Fruit fly (Drosophila melanogaster) whole organism, embryonic: ENCODE results near the gene Csas.

ENCODE experiments used
- CG10321 ChIP-seq: fragments of 200-800 bp; sonication (Bioruptor generic); IDR thresholded peaks from 2 replicates; pipeline ENCODE4 v1.3.6; 2022; ENCODE audit warnings: missing biosample characterization, missing genetic modification characterization
- CG10366 ChIP-seq: fragments of 200-800 bp; sonication (Bioruptor generic); IDR thresholded peaks from 2 replicates; pipeline ENCODE4 v1.3.6; 2022; ENCODE audit warnings: missing biosample characterization, missing genetic modification characterization
- CG12104 ChIP-seq: fragments of 200-800 bp; sonication (Bioruptor generic); optimal IDR thresholded peaks from 3 replicates; lab custom pipeline; 2016; ENCODE audit warnings: missing biosample characterization, missing genetic modification characterization
- CG1647 ChIP-seq: fragments of 200-800 bp; sonication (Bioruptor generic); optimal IDR thresholded peaks from 3 replicates; lab custom pipeline; 2016; ENCODE audit warnings: missing biosample characterization, missing genetic modification characterization
- CG17829 ChIP-seq: fragments of 200-800 bp; optimal IDR thresholded peaks from 2 replicates; lab custom pipeline; 2019; ENCODE audit warnings: missing biosample characterization, mild to moderate bottlenecking, missing genetic modification characterization, moderate library complexity
- CG2116 ChIP-seq: fragments of 200-800 bp; sonication (Bioruptor generic); optimal IDR thresholded peaks from 3 replicates; lab custom pipeline; 2018; ENCODE audit warnings: missing biosample characterization, mild to moderate bottlenecking, missing genetic modification characterization
- CG2889 ChIP-seq: fragments of 200-800 bp; sonication (Bioruptor generic); IDR thresholded peaks from 3 replicates; pipeline ENCODE4 v1.3.6; 2022; ENCODE audit warnings: missing biosample characterization, missing genetic modification characterization
- CG31365 ChIP-seq: fragments of 200-800 bp; sonication (Bioruptor generic); optimal IDR thresholded peaks from 2 replicates; lab custom pipeline; 2018; ENCODE audit warnings: missing biosample characterization, mild to moderate bottlenecking, missing genetic modification characterization
- CG33557 ChIP-seq: fragments of 200-800 bp; sonication (Bioruptor generic); optimal IDR thresholded peaks from 2 replicates; lab custom pipeline; 2019; ENCODE audit warnings: missing biosample characterization, mild to moderate bottlenecking, missing genetic modification characterization, moderate library complexity
- CG3838 ChIP-seq: fragments of 200-800 bp; sonication (Bioruptor generic); optimal IDR thresholded peaks from 3 replicates; lab custom pipeline; 2016; ENCODE audit warnings: missing biosample characterization, missing genetic modification characterization
- CG3847 ChIP-seq: fragments of 200-800 bp; sonication (Bioruptor generic); IDR thresholded peaks from 2 replicates; pipeline ENCODE4 v1.3.6; 2022; ENCODE audit warnings: missing biosample characterization, missing genetic modification characterization
- CG7271 ChIP-seq: fragments of 200-800 bp; sonication (Bioruptor generic); optimal IDR thresholded peaks from 2 replicates; lab custom pipeline; 2018; ENCODE audit warnings: missing biosample characterization, mild to moderate bottlenecking, missing genetic modification characterization, moderate library complexity
- CG8089 ChIP-seq: fragments of 200-800 bp; sonication (Bioruptor generic); optimal IDR thresholded peaks from 3 replicates; lab custom pipeline; 2016; ENCODE audit warnings: missing biosample characterization, missing genetic modification characterization
- CG8281 ChIP-seq: fragments of 200-800 bp; sonication (Bioruptor generic); optimal IDR thresholded peaks from 2 replicates; lab custom pipeline; 2018; ENCODE audit warnings: missing biosample characterization, mild to moderate bottlenecking, missing genetic modification characterization, moderate library complexity
- CG8388 ChIP-seq: fragments of 200-800 bp; sonication (Bioruptor generic); optimal IDR thresholded peaks from 2 replicates; lab custom pipeline; 2019; ENCODE audit warnings: missing biosample characterization, mild to moderate bottlenecking, missing genetic modification characterization, moderate library complexity
- Camta ChIP-seq: fragments of 200-800 bp; sonication (Bioruptor generic); optimal IDR thresholded peaks from 2 replicates; lab custom pipeline; 2016; ENCODE audit warnings: missing biosample characterization, missing genetic modification characterization
- CoRest ChIP-seq: fragments of 200-800 bp; sonication (Bioruptor generic); optimal IDR thresholded peaks from 3 replicates; lab custom pipeline; 2018; ENCODE audit warnings: missing biosample characterization, mild to moderate bottlenecking, missing genetic modification characterization, moderate library complexity
- CrebB ChIP-seq: fragments of 200-800 bp; sonication (Bioruptor generic); optimal IDR thresholded peaks from 3 replicates; lab custom pipeline; 2018; ENCODE audit warnings: missing biosample characterization, mild to moderate bottlenecking, missing genetic modification characterization
- Doc3 ChIP-seq: fragments of 200-800 bp; sonication (Bioruptor generic); IDR thresholded peaks from 3 replicates; pipeline ENCODE4 v1.3.6; 2022; ENCODE audit warnings: missing biosample characterization, missing genetic modification characterization; ENCODE audit not compliant: partially characterized antibody
- Dp ChIP-seq: fragments of 200-800 bp; sonication (Bioruptor generic); optimal IDR thresholded peaks from 2 replicates; lab custom pipeline; 2018; ENCODE audit warnings: missing biosample characterization, mild to moderate bottlenecking, missing genetic modification characterization, moderate library complexity
- Dref ChIP-seq: fragments of 200-800 bp; sonication (Bioruptor generic); IDR thresholded peaks from 2 replicates; pipeline ENCODE4 v1.3.6; 2022; ENCODE audit warnings: missing biosample characterization, missing genetic modification characterization
- Fer2 ChIP-seq: fragments of 200-800 bp; sonication (Bioruptor generic); optimal IDR thresholded peaks from 2 replicates; lab custom pipeline; 2018; ENCODE audit warnings: missing biosample characterization, mild to moderate bottlenecking, missing genetic modification characterization, moderate library complexity
- Hsf ChIP-seq: fragments of 200-800 bp; sonication (Bioruptor generic); optimal IDR thresholded peaks from 3 replicates; lab custom pipeline; 2016; ENCODE audit warnings: missing biosample characterization, missing genetic modification characterization
- Kr ChIP-seq: fragments of 200-800 bp; sonication (Bioruptor generic); optimal IDR thresholded peaks from 2 replicates; lab custom pipeline; 2017; ENCODE audit warnings: missing biosample characterization, mild to moderate bottlenecking, missing genetic modification characterization
- Max ChIP-seq: fragments of 200-800 bp; sonication (Bioruptor generic); optimal IDR thresholded peaks from 2 replicates; lab custom pipeline; 2016; ENCODE audit warnings: missing biosample characterization, mild to moderate bottlenecking, missing genetic modification characterization
- Med ChIP-seq: fragments of 200-800 bp; sonication (Bioruptor generic); peaks from one replicate; lab custom pipeline; 2016; ENCODE audit warnings: missing biosample characterization, missing genetic modification characterization, mild to moderate bottlenecking, inconsistent platforms, moderate library complexity
- Myb ChIP-seq: fragments of 200-800 bp; sonication (Bioruptor generic); optimal IDR thresholded peaks from 2 replicates; lab custom pipeline; 2016; ENCODE audit warnings: missing biosample characterization, missing genetic modification characterization
- Pdp1 ChIP-seq, 2 experiments: fragments of 200-800 bp; sonication (Bioruptor generic); optimal IDR thresholded peaks; 3 replicates each; lab custom pipeline; 2016; ENCODE audit warnings: missing biosample characterization in 2 of 2, missing genetic modification characterization in 2 of 2, mild to moderate bottlenecking in 1 of 2, moderate library complexity in 1 of 2
- Poxn ChIP-seq: fragments of 200-800 bp; sonication (Bioruptor generic); IDR thresholded peaks from 2 replicates; pipeline ENCODE4 v1.3.6; 2022; ENCODE audit warnings: missing biosample characterization, missing genetic modification characterization
- Taf1 ChIP-seq: fragments of 200-800 bp; sonication (Bioruptor generic); IDR thresholded peaks from 2 replicates; pipeline ENCODE4 v1.3.6; 2022; ENCODE audit warnings: missing biosample characterization, missing genetic modification characterization
- Trl ChIP-seq, 3 experiments: fragments of >200 bp in 2 of 3; fragments of 200-800 bp in 1 of 3; sonication (Bioruptor generic) in 1 of 3; optimal IDR thresholded peaks; 2 replicates in 1 of 3; 3 replicates in 2 of 3; lab custom pipeline; 2016 to 2017; ENCODE audit warnings: missing biosample characterization in 1 of 3, missing genetic modification characterization in 1 of 3
- Vsx1 ChIP-seq: fragments of 200-800 bp; sonication (Bioruptor generic); optimal IDR thresholded peaks from 2 replicates; lab custom pipeline; 2017; ENCODE audit warnings: missing biosample characterization, mild to moderate bottlenecking, missing genetic modification characterization, missing genetic modification reagents
- YL-1 ChIP-seq: fragments of 200-800 bp; sonication (Bioruptor generic); optimal IDR thresholded peaks from 3 replicates; lab custom pipeline; 2017; ENCODE audit warnings: missing biosample characterization, mild to moderate bottlenecking, missing genetic modification characterization
- ab ChIP-seq: fragments of 200-800 bp; sonication (Bioruptor generic); optimal IDR thresholded peaks from 2 replicates; lab custom pipeline; 2016; ENCODE audit warnings: missing biosample characterization, missing genetic modification characterization
- abd-A ChIP-seq: fragments of 200-800 bp; sonication (Bioruptor generic); optimal IDR thresholded peaks from 3 replicates; lab custom pipeline; 2019; ENCODE audit warnings: missing biosample characterization, mild to moderate bottlenecking, missing genetic modification characterization, moderate library complexity
- bab2 ChIP-seq: fragments of 200-800 bp; sonication (Bioruptor generic); optimal IDR thresholded peaks from 2 replicates; lab custom pipeline; 2016; ENCODE audit warnings: missing biosample characterization, missing genetic modification characterization
- cg ChIP-seq: fragments of 200-800 bp; sonication (Bioruptor generic); optimal IDR thresholded peaks from 3 replicates; lab custom pipeline; 2019; ENCODE audit warnings: missing biosample characterization, mild to moderate bottlenecking, missing genetic modification characterization, moderate library complexity
- cwo ChIP-seq: fragments of 200-800 bp; sonication (Bioruptor generic); optimal IDR thresholded peaks from 3 replicates; lab custom pipeline; 2017; ENCODE audit warnings: missing biosample characterization, missing genetic modification characterization, mild to moderate bottlenecking, moderate library complexity, missing genetic modification reagents
- da ChIP-seq: fragments of 200-800 bp; sonication (Bioruptor generic); optimal IDR thresholded peaks from 2 replicates; lab custom pipeline; 2016; ENCODE audit warnings: missing biosample characterization, missing genetic modification characterization
- eve ChIP-seq, 2 experiments: fragments of >200 bp; optimal IDR thresholded peaks; 2 replicates each; lab custom pipeline; 2017; ENCODE audit warnings: missing biosample characterization in 2 of 2, missing genetic modification characterization in 2 of 2
- fd3F ChIP-seq: fragments of 200-800 bp; sonication (Bioruptor generic); optimal IDR thresholded peaks from 2 replicates; lab custom pipeline; 2018; ENCODE audit warnings: missing biosample characterization, mild to moderate bottlenecking, missing genetic modification characterization, moderate library complexity
- fd96Cb ChIP-seq: fragments of 200-800 bp; sonication (Bioruptor generic); optimal IDR thresholded peaks from 2 replicates; lab custom pipeline; 2018; ENCODE audit warnings: missing biosample characterization, mild to moderate bottlenecking, missing genetic modification characterization, moderate library complexity
- lola ChIP-seq, 3 experiments: fragments of >200 bp in 2 of 3; fragments of 200-800 bp in 1 of 3; sonication (Bioruptor generic) in 1 of 3; optimal IDR thresholded peaks; 2 replicates each; lab custom pipeline; 2017 to 2019; ENCODE audit warnings: missing biosample characterization in 3 of 3, missing genetic modification characterization in 3 of 3, mild to moderate bottlenecking in 1 of 3, moderate library complexity in 1 of 3
- nerfin-2 ChIP-seq: fragments of 200-800 bp; sonication (Bioruptor generic); IDR thresholded peaks from 2 replicates; pipeline ENCODE4 v1.3.6; 2022; ENCODE audit warnings: missing biosample characterization, missing genetic modification characterization; ENCODE audit not compliant: partially characterized antibody
- pnt ChIP-seq: fragments of 200-800 bp; sonication (Bioruptor generic); optimal IDR thresholded peaks from 3 replicates; lab custom pipeline; 2016; ENCODE audit warnings: missing biosample characterization, missing genetic modification characterization
- pum ChIP-seq: fragments of 200-800 bp; sonication (Bioruptor generic); optimal IDR thresholded peaks from 2 replicates; lab custom pipeline; 2016; ENCODE audit warnings: missing biosample characterization, missing genetic modification characterization
- tap ChIP-seq: fragments of 200-800 bp; optimal IDR thresholded peaks from 3 replicates; lab custom pipeline; 2019; ENCODE audit warnings: missing biosample characterization, mild to moderate bottlenecking, missing genetic modification characterization, moderate library complexity

The Csas gene

DNA sequence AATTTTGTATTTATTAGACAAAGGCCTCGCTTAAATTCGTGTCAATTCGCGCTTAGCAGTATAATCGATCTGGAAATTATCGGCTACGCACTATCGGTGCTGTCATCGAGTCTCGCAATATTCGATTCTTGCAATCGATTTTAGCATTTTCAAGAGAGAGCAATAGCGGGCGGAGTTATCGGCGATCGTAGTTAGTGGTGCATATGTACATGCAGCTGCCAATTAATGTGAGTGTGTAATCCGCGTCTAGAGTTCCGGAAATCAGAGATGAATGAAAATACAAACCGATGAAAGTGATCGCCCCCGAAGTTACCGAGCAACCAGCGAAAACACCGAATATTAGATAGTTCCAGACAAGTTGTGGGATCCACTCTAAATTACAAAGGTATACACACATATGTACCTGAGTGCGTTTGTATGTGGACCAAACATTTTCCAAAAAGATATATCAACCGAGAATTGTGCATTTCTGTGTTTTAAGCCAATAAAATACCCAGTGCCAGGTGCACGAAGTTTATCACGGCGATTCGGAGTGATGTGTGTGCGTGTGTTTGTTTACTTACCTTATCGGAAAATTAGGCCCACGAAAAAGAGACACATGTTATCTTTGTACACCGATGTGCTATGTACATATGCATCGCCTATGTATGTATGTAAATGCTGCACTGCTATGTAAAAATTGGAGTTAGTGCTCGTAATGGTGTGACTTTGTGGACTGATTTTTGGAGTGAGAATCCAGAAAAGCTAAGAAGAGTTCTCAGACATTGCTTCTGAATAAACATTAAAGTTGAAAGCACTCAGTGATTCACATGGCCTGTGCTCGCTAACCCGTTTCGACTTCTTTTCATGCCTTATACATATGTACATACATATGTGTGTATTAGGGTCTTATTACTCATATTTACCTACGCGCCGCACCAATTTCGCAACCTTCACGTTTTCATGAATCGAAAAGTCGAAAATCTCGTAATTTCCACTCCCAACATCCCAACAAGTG lies 17.8 kb upstream of the Csas start (continued):
- no peak for TF ChIP-seq da (GFP tag; lab: Kevin White, UChicago)
- no peak for TF ChIP-seq CG8388
- TF ChIP-seq CrebB (tag; lab: Kevin White, UChicago), result no peak
- no peak for TF ChIP-seq Camta (GFP tag; lab: Kevin White, UChicago)
- TF ChIP-seq Pdp1 (GFP tag; optimal IDR thresholded peaks at IDR 0.05; lab: Kevin White, UChicago), result peak in 1 of 2 experiments; percentile 42
- TF ChIP-seq Dref, result peak; percentile 96
- TF ChIP-seq CG1647 (GFP tag; lab: Kevin White, UChicago), result no peak
- peak in 1 of 3 experiments; percentile 17 for TF ChIP-seq lola (GFP tag; optimal IDR thresholded peaks at IDR 0.05; lab: Kevin White, UChicago)
- TF ChIP-seq cwo, result no peak
- TF ChIP-seq Max (GFP tag; lab: Kevin White, UChicago), result no peak
- TF ChIP-seq Vsx1, result peak; percentile 47
- TF ChIP-seq Myb, result no peak
- TF ChIP-seq abd-A (tag; lab: Kevin White, UChicago), result no peak
- no peak for TF ChIP-seq Taf1
- peak; percentile 75 for TF ChIP-seq Med
- no peak for TF ChIP-seq Kr (GFP tag; lab: Kevin White, UChicago)
- TF ChIP-seq Fer2, result no peak
- no peak for TF ChIP-seq CG3847 (GFP tag; lab: Robert Waterston, UW)
- no peak for TF ChIP-seq pnt (GFP tag; lab: Kevin White, UChicago)
- no peak for TF ChIP-seq Trl (optimal IDR thresholded peaks at IDR 0.05; lab: Kevin White, UChicago)
- no peak for TF ChIP-seq Trl (GFP tag; optimal IDR thresholded peaks at IDR 0.05; lab: Kevin White, UChicago)
- TF ChIP-seq fd96Cb (tag; lab: Kevin White, UChicago), result no peak
- TF ChIP-seq eve (GFP tag; optimal IDR thresholded peaks at IDR 0.05; lab: Kevin White, UChicago), result peak in 1 of 2 experiments; percentile 82
- TF ChIP-seq cg (GFP tag; lab: Kevin White, UChicago), result peak; percentile 85
- no peak for TF ChIP-seq CG12104 (GFP tag; lab: Kevin White, UChicago)
- TF ChIP-seq CG2889 (GFP tag; lab: Robert Waterston, UW), result no peak
- no peak for TF ChIP-seq CG8281 (tag; lab: Kevin White, UChicago)
- TF ChIP-seq bab2, result no peak
- TF ChIP-seq CG2116 (GFP tag; lab: Kevin White, UChicago), result peak; percentile 86
- TF ChIP-seq pum (GFP tag; lab: Kevin White, UChicago), result no peak
- TF ChIP-seq CG7271 (tag; lab: Kevin White, UChicago), result peak; percentile 20
- no peak for TF ChIP-seq CG31365 (tag; lab: Kevin White, UChicago)
- TF ChIP-seq YL-1 (GFP tag; lab: Kevin White, UChicago), result peak; percentile 49
- peak; percentile 25 for TF ChIP-seq CG8089 (GFP tag; lab: Kevin White, UChicago)
- peak; percentile 37 for TF ChIP-seq CG33557
- TF ChIP-seq CG3838 (GFP tag; lab: Kevin White, UChicago), result no peak
- TF ChIP-seq CG10366 (GFP tag; lab: Robert Waterston, UW), result no peak
- TF ChIP-seq Doc3 (GFP tag; lab: Robert Waterston, UW), result peak; percentile 80; the same call in 2 of the 3 replicates
- no peak for TF ChIP-seq Hsf (GFP tag; lab: Kevin White, UChicago)
- TF ChIP-seq Dp (GFP tag; lab: Kevin White, UChicago), result peak; percentile 89
- no peak for TF ChIP-seq CoRest
- TF ChIP-seq fd3F (GFP tag; lab: Kevin White, UChicago), result no peak
- TF ChIP-seq CG10321 (GFP tag; lab: Robert Waterston, UW), result no peak
- TF ChIP-seq tap (tag; lab: Kevin White, UChicago), result no peak
- TF ChIP-seq Poxn, result no peak
- TF ChIP-seq CG17829 (tag; lab: Kevin White, UChicago), result peak; percentile 26
- no peak for TF ChIP-seq ab (GFP tag; lab: Kevin White, UChicago)
- peak; percentile 100 for TF ChIP-seq nerfin-2
